Worm (Caenorhabditis elegans): Measurements from ENCODE around the gene sri-26.

The sri-26 gene

ce11 chrV:15265814-15266213, 50.5 kb downstream of the sri-26 start, which contains the start of gene M01B2.13:
M01B2.13 (minus strand) TSS chrV:15265914.
- TF ChIP-seq flt-1 (GFP tag; IDR thresholded peaks at IDR 0.05), result no peak
- no peak for TF ChIP-seq cog-1 (tag; optimal IDR thresholded peaks at IDR 0.05)
- no peak for TF ChIP-seq ref-1 (GFP tag; conservative IDR thresholded peaks at IDR 0.05)

All from whole organism, midembryonic.